Fruit fly (Drosophila melanogaster) whole organism, prepupa: ENCODE measurements around the gene Dci.

Source experiments
- Blimp-1 ChIP-seq: fragments of 200-800 bp; sonication (Bioruptor generic); optimal IDR thresholded peaks from 3 replicates; lab custom pipeline; 2017; ENCODE audit warnings: missing biosample characterization, missing genetic modification characterization, mild to moderate bottlenecking, moderate library complexity, missing genetic modification reagents
- CG10631 ChIP-seq: fragments of 200-800 bp; sonication (Bioruptor generic); optimal IDR thresholded peaks from 2 replicates; lab custom pipeline; 2016; ENCODE audit warnings: missing biosample characterization, missing genetic modification characterization
- CG10669 ChIP-seq: fragments of 200-800 bp; sonication (Bioruptor generic); optimal IDR thresholded peaks from 3 replicates; lab custom pipeline; 2018; ENCODE audit warnings: missing biosample characterization, mild to moderate bottlenecking, missing genetic modification characterization, moderate library complexity
- CG11762 ChIP-seq: fragments of 200-800 bp; sonication (Bioruptor generic); optimal IDR thresholded peaks from 3 replicates; lab custom pipeline; 2016; ENCODE audit warnings: missing biosample characterization, missing genetic modification characterization; ENCODE audit not compliant: insufficient read depth
- CG15336 ChIP-seq: fragments of 200-800 bp; sonication (Bioruptor generic); IDR thresholded peaks from 2 replicates; pipeline ENCODE4 v1.3.6; 2022; ENCODE audit warnings: missing biosample characterization, missing genetic modification characterization
- CG3032 ChIP-seq: fragments of 200-800 bp; optimal IDR thresholded peaks from 2 replicates; lab custom pipeline; 2019; ENCODE audit warnings: missing biosample characterization, mild to moderate bottlenecking, missing genetic modification characterization, moderate library complexity
- CG34406 ChIP-seq: fragments of 200-800 bp; sonication (Bioruptor generic); optimal IDR thresholded peaks from 3 replicates; lab custom pipeline; 2016; ENCODE audit warnings: missing biosample characterization, missing genetic modification characterization
- CG3919 ChIP-seq: fragments of 200-800 bp; sonication (Bioruptor generic); optimal IDR thresholded peaks from 3 replicates; lab custom pipeline; 2016; ENCODE audit warnings: missing biosample characterization, missing genetic modification characterization
- CG6163 ChIP-seq: fragments of 200-800 bp; sonication (Bioruptor generic); IDR thresholded peaks from 3 replicates; pipeline ENCODE4 v1.3.6; 2022; ENCODE audit warnings: missing biosample characterization, missing genetic modification characterization
- CG6276 ChIP-seq: fragments of 200-800 bp; sonication (Bioruptor generic); optimal IDR thresholded peaks from 2 replicates; lab custom pipeline; 2017; ENCODE audit warnings: missing biosample characterization, mild to moderate bottlenecking, missing genetic modification characterization
- CG6792 ChIP-seq: fragments of 200-800 bp; sonication (Bioruptor generic); optimal IDR thresholded peaks from 3 replicates; lab custom pipeline; 2016; ENCODE audit warnings: missing biosample characterization, missing genetic modification characterization
- CG6808 ChIP-seq: fragments of 200-800 bp; sonication (Bioruptor generic); optimal IDR thresholded peaks from 3 replicates; lab custom pipeline; 2017; ENCODE audit warnings: missing biosample characterization, missing genetic modification characterization, mild to moderate bottlenecking, moderate library complexity, missing genetic modification reagents
- CG6854 ChIP-seq: fragments of 200-800 bp; sonication (Bioruptor generic); optimal IDR thresholded peaks from 2 replicates; lab custom pipeline; 2017; ENCODE audit warnings: missing biosample characterization, mild to moderate bottlenecking, missing genetic modification characterization
- CG7368 ChIP-seq: fragments of 200-800 bp; sonication (Bioruptor generic); optimal IDR thresholded peaks from 3 replicates; lab custom pipeline; 2016; ENCODE audit warnings: missing biosample characterization, missing genetic modification characterization
- CG8119 ChIP-seq: fragments of 200-800 bp; sonication (Bioruptor generic); IDR thresholded peaks from 3 replicates; pipeline ENCODE4 v1.3.6; 2022; ENCODE audit warnings: missing biosample characterization, missing genetic modification characterization
- CG8632 ChIP-seq: fragments of 200-800 bp; sonication (Bioruptor generic); optimal IDR thresholded peaks from 3 replicates; lab custom pipeline; 2016; ENCODE audit warnings: missing biosample characterization, missing genetic modification characterization
- Eip75B ChIP-seq: fragments of 200-800 bp; sonication (Bioruptor generic); optimal IDR thresholded peaks from 3 replicates; lab custom pipeline; 2016; ENCODE audit warnings: missing biosample characterization, missing genetic modification characterization
- Eip78C ChIP-seq: fragments of 200-800 bp; sonication (Bioruptor generic); peaks from one replicate; lab custom pipeline; 2016; ENCODE audit warnings: missing biosample characterization, missing genetic modification characterization
- Eip93F ChIP-seq: fragments of 200-800 bp; sonication (Bioruptor generic); optimal IDR thresholded peaks from 2 replicates; lab custom pipeline; 2016; ENCODE audit warnings: missing biosample characterization, mild to moderate bottlenecking, missing genetic modification characterization
- Ets21C ChIP-seq: fragments of 200-800 bp; sonication (Bioruptor generic); optimal IDR thresholded peaks from 3 replicates; lab custom pipeline; 2016; ENCODE audit warnings: missing biosample characterization, missing genetic modification characterization
- Ets96B ChIP-seq: fragments of 200-800 bp; optimal IDR thresholded peaks from 2 replicates; lab custom pipeline; 2019; ENCODE audit warnings: missing biosample characterization, mild to moderate bottlenecking, missing genetic modification characterization, moderate library complexity
- Gug ChIP-seq: fragments of 200-800 bp; sonication (Bioruptor generic); IDR thresholded peaks from 2 replicates; pipeline ENCODE4 v1.3.6; 2022; ENCODE audit warnings: missing biosample characterization, missing genetic modification characterization
- Hr38 ChIP-seq: sonication (Bioruptor generic); optimal IDR thresholded peaks from 2 replicates; lab custom pipeline; 2016; ENCODE audit warnings: missing biosample characterization, missing genetic modification characterization
- Hr4 ChIP-seq: fragments of 200-800 bp; sonication (Bioruptor generic); optimal IDR thresholded peaks from 3 replicates; lab custom pipeline; 2016; ENCODE audit warnings: missing biosample characterization, missing genetic modification characterization
- Met ChIP-seq: fragments of 200-800 bp; sonication (Bioruptor generic); optimal IDR thresholded peaks from 3 replicates; lab custom pipeline; 2016; ENCODE audit warnings: missing biosample characterization, missing genetic modification characterization
- OdsH ChIP-seq: fragments of 200-800 bp; sonication (Bioruptor generic); optimal IDR thresholded peaks from 3 replicates; lab custom pipeline; 2016; ENCODE audit warnings: missing biosample characterization, missing genetic modification characterization
- Sox14 ChIP-seq: fragments of 200-800 bp; sonication (Bioruptor generic); optimal IDR thresholded peaks from 3 replicates; lab custom pipeline; 2016; ENCODE audit warnings: missing biosample characterization, missing genetic modification characterization
- achi ChIP-seq: fragments of 200-800 bp; sonication (Bioruptor generic); optimal IDR thresholded peaks from 3 replicates; lab custom pipeline; 2016; ENCODE audit warnings: missing biosample characterization, missing genetic modification characterization
- acj6 ChIP-seq: fragments of 200-800 bp; sonication (Bioruptor generic); optimal IDR thresholded peaks from 3 replicates; lab custom pipeline; 2016; ENCODE audit warnings: missing biosample characterization, missing genetic modification characterization
- dac ChIP-seq: fragments of 200-800 bp; sonication (Bioruptor generic); optimal IDR thresholded peaks from 2 replicates; lab custom pipeline; 2017; ENCODE audit warnings: missing biosample characterization, mild to moderate bottlenecking, missing genetic modification characterization
- eg ChIP-seq: fragments of 200-800 bp; sonication (Bioruptor generic); IDR thresholded peaks from 3 replicates; pipeline ENCODE4 v1.3.6; 2022; ENCODE audit warnings: missing biosample characterization, missing genetic modification characterization
- esn ChIP-seq: fragments of 200-800 bp; sonication (Bioruptor generic); optimal IDR thresholded peaks from 2 replicates; lab custom pipeline; 2016; ENCODE audit warnings: missing biosample characterization, mild to moderate bottlenecking, missing genetic modification characterization, moderate library complexity
- fd85E ChIP-seq: fragments of 200-800 bp; sonication (Bioruptor generic); optimal IDR thresholded peaks from 3 replicates; lab custom pipeline; 2016; ENCODE audit warnings: missing biosample characterization, missing genetic modification characterization
- fkh ChIP-seq: fragments of 200-800 bp; sonication (Bioruptor generic); optimal IDR thresholded peaks from 3 replicates; lab custom pipeline; 2017; ENCODE audit warnings: missing biosample characterization, mild to moderate bottlenecking, missing genetic modification characterization, moderate library complexity
- net ChIP-seq: fragments of 200-800 bp; sonication (Bioruptor generic); optimal IDR thresholded peaks from 3 replicates; lab custom pipeline; 2016; ENCODE audit warnings: missing biosample characterization, missing genetic modification characterization
- salr ChIP-seq, 2 experiments: fragments of 200-800 bp; sonication (Bioruptor generic); optimal IDR thresholded peaks; 3 replicates each; lab custom pipeline; 2016 to 2018; ENCODE audit warnings: missing biosample characterization in 2 of 2, missing genetic modification characterization in 2 of 2, mild to moderate bottlenecking in 1 of 2
- ss ChIP-seq, 2 experiments: fragments of 200-800 bp; sonication (Bioruptor generic); optimal IDR thresholded peaks; 2 replicates in 1 of 2; 3 replicates in 1 of 2; lab custom pipeline; 2017 to 2018; ENCODE audit warnings: mild to moderate bottlenecking in 2 of 2, missing biosample characterization in 2 of 2, missing genetic modification characterization in 2 of 2, moderate library complexity in 1 of 2
- svp ChIP-seq: fragments of 200-800 bp; sonication (Bioruptor generic); peaks from one replicate; lab custom pipeline; 2016; ENCODE audit warnings: missing biosample characterization, missing genetic modification characterization
- topi ChIP-seq: fragments of 200-800 bp; sonication (Bioruptor generic); optimal IDR thresholded peaks from 3 replicates; lab custom pipeline; 2016; ENCODE audit warnings: missing biosample characterization, missing genetic modification characterization
- vri ChIP-seq: fragments of 200-800 bp; sonication (Bioruptor generic); optimal IDR thresholded peaks from 3 replicates; lab custom pipeline; 2016; ENCODE audit warnings: missing biosample characterization, mild to moderate bottlenecking, missing genetic modification characterization

The Dci gene

DNA sequence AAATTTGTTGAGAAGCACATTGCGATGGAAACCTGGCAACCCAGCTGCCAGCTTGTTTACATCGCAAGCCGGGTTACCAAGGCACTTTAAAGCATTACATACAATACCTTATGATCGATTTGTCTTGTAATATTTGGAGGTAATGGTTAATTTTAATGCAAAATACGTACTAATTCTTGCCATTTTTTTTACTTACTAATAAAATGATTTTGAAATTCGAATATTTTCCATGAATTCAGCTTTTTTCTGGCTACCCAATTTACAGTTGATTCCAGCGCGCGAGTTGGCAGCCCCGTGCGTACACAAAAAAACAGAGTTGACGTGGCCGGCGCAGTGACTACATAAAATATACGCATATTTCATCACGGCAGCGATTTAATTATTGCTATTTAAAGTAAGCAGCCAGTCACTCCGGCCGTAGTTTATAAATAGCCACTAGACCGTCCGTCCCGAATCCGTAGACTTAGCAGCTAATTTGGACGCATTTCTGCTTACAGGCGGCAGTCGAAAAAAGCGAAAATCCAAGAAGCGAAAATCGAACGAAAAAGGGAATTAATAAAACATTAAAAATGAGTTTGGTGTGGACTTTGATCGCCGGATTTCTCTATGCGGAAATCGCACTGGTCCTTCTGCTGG, 13.5 kb upstream of the Dci start, which contains the start of the genes CG13901 and CG13887 (continued):
- TF ChIP-seq CG6163 (GFP tag; lab: Robert Waterston, UW) (peak; percentile 92), Hr38 (GFP tag; lab: Kevin White, UChicago) (peak; percentile 31), CG3032 (tag; lab: Kevin White, UChicago) (peak; percentile 88), CG8119 (GFP tag; lab: Robert Waterston, UW) (peak; percentile 80), CG6808 (GFP tag; lab: Kevin White, UChicago) (peak; percentile 85), OdsH (GFP tag; lab: Kevin White, UChicago) (peak; percentile 93), dac (GFP tag; lab: Kevin White, UChicago) (peak; percentile 83), CG8632 (GFP tag; lab: Kevin White, UChicago) (peak; percentile 85), net (GFP tag; lab: Kevin White, UChicago) (peak; percentile 82), Hr4 (GFP tag; lab: Kevin White, UChicago) (peak; percentile 94), fd85E (GFP tag; lab: Kevin White, UChicago) (peak; percentile 25), Ets96B (tag; lab: Kevin White, UChicago) (peak; percentile 84), salr (GFP tag; optimal IDR thresholded peaks at IDR 0.05; lab: Kevin White, UChicago) (peak; percentile 66 to 80), ss (GFP tag; optimal IDR thresholded peaks at IDR 0.05; lab: Kevin White, UChicago) (peak; percentile 38 to 71), svp (GFP tag; lab: Kevin White, UChicago) (no peak), esn (GFP tag; lab: Kevin White, UChicago) (peak; percentile 93), CG3919 (GFP tag; lab: Kevin White, UChicago) (peak; percentile 90), eg (GFP tag; lab: Robert Waterston, UW) (peak; percentile 89), Eip78C (GFP tag; lab: Kevin White, UChicago) (peak; percentile 90), CG10631 (GFP tag; lab: Kevin White, UChicago) (peak; percentile 91)

DNA sequence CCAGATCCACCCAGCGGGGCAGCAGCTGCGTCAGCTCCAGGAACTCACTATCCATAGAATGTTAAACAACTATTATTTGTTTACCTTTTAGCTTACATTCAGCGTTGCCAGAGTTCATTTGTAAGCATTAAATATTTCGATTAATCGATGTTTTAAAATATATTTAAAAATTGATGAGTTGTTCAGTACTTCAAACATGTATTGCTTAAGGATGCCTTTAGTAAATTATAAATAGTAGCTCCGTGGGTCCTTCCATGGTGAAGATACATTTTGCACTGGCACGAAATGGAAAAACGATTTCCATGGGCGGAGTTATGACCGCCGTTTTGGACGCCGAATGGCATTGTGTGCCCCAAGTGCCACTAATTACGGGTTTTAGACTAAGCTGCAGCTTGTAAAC, 9.9 kb upstream of the Dci start, which contains the start of the genes JMJD5 and Gr61a:
TSS of gene JMJD5 (minus strand) at position 101 of the 400 bp plus-strand sequence.
TSS of gene Gr61a (plus strand) at position 192 of the 400 bp plus-strand sequence.
- TF ChIP-seq ss (GFP tag; optimal IDR thresholded peaks at IDR 0.05; lab: Kevin White, UChicago), result no peak
- no peak for TF ChIP-seq Ets21C (GFP tag; lab: Kevin White, UChicago)
- TF ChIP-seq fd85E (GFP tag; lab: Kevin White, UChicago), result no peak
- no peak for TF ChIP-seq fkh (GFP tag; lab: Kevin White, UChicago)
- TF ChIP-seq Eip75B (GFP tag; lab: Kevin White, UChicago), result no peak
- TF ChIP-seq CG6163 (GFP tag; lab: Robert Waterston, UW), result no peak
- TF ChIP-seq dac (GFP tag; lab: Kevin White, UChicago), result no peak
- TF ChIP-seq topi (GFP tag; lab: Kevin White, UChicago), result no peak
- TF ChIP-seq achi (GFP tag; lab: Kevin White, UChicago), result no peak
- no peak for TF ChIP-seq CG11762 (GFP tag; lab: Kevin White, UChicago)
- no peak for TF ChIP-seq Blimp-1 (GFP tag; lab: Kevin White, UChicago)
- no peak for TF ChIP-seq CG6808 (GFP tag; lab: Kevin White, UChicago)
- TF ChIP-seq CG6854 (GFP tag; lab: Kevin White, UChicago), result no peak
- TF ChIP-seq CG10669 (GFP tag; lab: Kevin White, UChicago), result no peak
- no peak for TF ChIP-seq Gug (GFP tag; lab: Robert Waterston, UW)
- TF ChIP-seq CG6276, result no peak
- TF ChIP-seq acj6 (GFP tag; lab: Kevin White, UChicago), result no peak
- no peak for TF ChIP-seq salr (GFP tag; optimal IDR thresholded peaks at IDR 0.05; lab: Kevin White, UChicago)
- no peak for TF ChIP-seq Sox14 (GFP tag; lab: Kevin White, UChicago)

DNA sequence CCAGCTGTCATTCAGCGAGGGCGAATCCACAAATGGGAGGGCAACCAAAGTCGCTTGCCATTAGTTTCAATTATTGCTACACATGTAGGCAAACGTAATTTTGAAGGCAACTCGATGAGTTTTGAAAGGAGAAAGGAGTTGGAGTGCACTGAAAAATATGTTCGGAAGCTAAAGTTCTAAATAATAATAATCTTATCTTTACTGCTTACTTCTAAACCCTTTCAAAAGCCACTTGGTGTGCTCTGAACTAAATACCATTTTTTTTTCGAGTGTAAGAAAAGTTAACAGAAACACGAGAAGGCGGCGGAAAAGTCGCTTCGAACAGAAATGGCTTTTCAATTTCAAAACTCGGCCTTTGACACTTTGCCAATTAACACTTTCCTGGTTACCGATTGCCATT, 7.5 kb upstream of the Dci start, which contains the start of gene Cep290:
TSS of gene Cep290 (plus strand) at position 301 of the 400 bp plus-strand sequence.
- TF ChIP-seq Eip93F (GFP tag; lab: Kevin White, UChicago) (no peak), dac (GFP tag; lab: Kevin White, UChicago) (no peak), eg (GFP tag; lab: Robert Waterston, UW) (no peak), net (GFP tag; lab: Kevin White, UChicago) (no peak), acj6 (GFP tag; lab: Kevin White, UChicago) (no peak), CG34406 (no peak), vri (GFP tag; lab: Kevin White, UChicago) (no peak), topi (GFP tag; lab: Kevin White, UChicago) (no peak), Met (GFP tag; lab: Kevin White, UChicago) (no peak), Hr4 (GFP tag; lab: Kevin White, UChicago) (no peak), CG15336 (GFP tag; lab: Robert Waterston, UW) (no peak), CG10631 (GFP tag; lab: Kevin White, UChicago) (no peak), CG3032 (tag; lab: Kevin White, UChicago) (no peak), CG7368 (GFP tag; lab: Kevin White, UChicago) (no peak), CG6792 (GFP tag; lab: Kevin White, UChicago) (no peak), OdsH (GFP tag; lab: Kevin White, UChicago) (no peak)
